Fruit fly (Drosophila melanogaster) whole organism, embryonic: Measurements from ENCODE around the gene CG13365.

Source experiments
- Asciz ChIP-seq: fragments of 200-800 bp; sonication (Bioruptor generic); optimal IDR thresholded peaks from 2 replicates; lab custom pipeline; 2017; ENCODE audit warnings: missing biosample characterization, mild to moderate bottlenecking, missing genetic modification characterization, missing genetic modification reagents
- Bdp1 ChIP-seq: fragments of 200-800 bp; sonication (Bioruptor generic); optimal IDR thresholded peaks from 3 replicates; lab custom pipeline; 2016; ENCODE audit warnings: missing biosample characterization, missing genetic modification characterization
- CG10462 ChIP-seq: fragments of 200-800 bp; sonication (Bioruptor generic); optimal IDR thresholded peaks from 2 replicates; lab custom pipeline; 2016; ENCODE audit warnings: missing biosample characterization, missing genetic modification characterization
- CG10979 ChIP-seq: fragments of 200-800 bp; sonication (Bioruptor generic); optimal IDR thresholded peaks from 2 replicates; lab custom pipeline; 2018; ENCODE audit warnings: missing biosample characterization, mild to moderate bottlenecking, missing genetic modification characterization, moderate library complexity
- CG11093 ChIP-seq: fragments of 200-800 bp; sonication (Bioruptor generic); IDR thresholded peaks from 3 replicates; pipeline ENCODE4 v1.3.6; 2022; ENCODE audit warnings: missing biosample characterization, missing genetic modification characterization
- CG12391 ChIP-seq: fragments of 200-800 bp; sonication (Bioruptor generic); optimal IDR thresholded peaks from 3 replicates; lab custom pipeline; 2018; ENCODE audit warnings: missing biosample characterization, mild to moderate bottlenecking, missing genetic modification characterization, moderate library complexity
- CG12744 ChIP-seq: fragments of 200-800 bp; sonication (Bioruptor generic); optimal IDR thresholded peaks from 2 replicates; lab custom pipeline; 2016; ENCODE audit warnings: missing biosample characterization, missing genetic modification characterization
- CG12769 ChIP-seq: fragments of 200-800 bp; sonication (Bioruptor generic); optimal IDR thresholded peaks from 2 replicates; lab custom pipeline; 2019; ENCODE audit warnings: missing biosample characterization, mild to moderate bottlenecking, missing genetic modification characterization, moderate library complexity
- CG13123 ChIP-seq: fragments of 200-800 bp; sonication (Bioruptor generic); optimal IDR thresholded peaks from 2 replicates; lab custom pipeline; 2016; ENCODE audit warnings: missing biosample characterization, missing genetic modification characterization
- CG15601 ChIP-seq: fragments of 200-800 bp; sonication (Bioruptor generic); optimal IDR thresholded peaks from 3 replicates; lab custom pipeline; 2019; ENCODE audit warnings: missing biosample characterization, mild to moderate bottlenecking, missing genetic modification characterization, moderate library complexity
- CG1602 ChIP-seq: fragments of 200-800 bp; sonication (Bioruptor generic); optimal IDR thresholded peaks from 3 replicates; lab custom pipeline; 2016; ENCODE audit warnings: missing biosample characterization, missing genetic modification characterization
- CG17186 ChIP-seq: fragments of 200-800 bp; sonication (Bioruptor generic); optimal IDR thresholded peaks from 3 replicates; lab custom pipeline; 2017; ENCODE audit warnings: missing biosample characterization, missing genetic modification reagents, missing genetic modification characterization
- CG17802 ChIP-seq: fragments of 200-800 bp; sonication (Bioruptor generic); optimal IDR thresholded peaks from 2 replicates; lab custom pipeline; 2018; ENCODE audit warnings: missing biosample characterization, mild to moderate bottlenecking, missing genetic modification characterization, moderate library complexity
- CG3163 ChIP-seq: fragments of 200-800 bp; sonication (Bioruptor generic); optimal IDR thresholded peaks from 3 replicates; lab custom pipeline; 2016; ENCODE audit warnings: missing biosample characterization, missing genetic modification characterization
- CG4707 ChIP-seq: fragments of 200-800 bp; sonication (Bioruptor generic); optimal IDR thresholded peaks from 2 replicates; lab custom pipeline; 2018; ENCODE audit warnings: missing biosample characterization, mild to moderate bottlenecking, missing genetic modification characterization, moderate library complexity
- CG6654 ChIP-seq: fragments of 200-800 bp; sonication (Bioruptor generic); optimal IDR thresholded peaks from 2 replicates; lab custom pipeline; 2017; ENCODE audit warnings: missing biosample characterization, mild to moderate bottlenecking, missing genetic modification characterization
- CG8388 ChIP-seq: fragments of 200-800 bp; sonication (Bioruptor generic); optimal IDR thresholded peaks from 2 replicates; lab custom pipeline; 2019; ENCODE audit warnings: missing biosample characterization, mild to moderate bottlenecking, missing genetic modification characterization, moderate library complexity
- CG9876 ChIP-seq: fragments of 200-800 bp; sonication (Bioruptor generic); optimal IDR thresholded peaks from 2 replicates; lab custom pipeline; 2016; ENCODE audit warnings: missing biosample characterization, missing genetic modification characterization
- D19B ChIP-seq: fragments of 200-800 bp; sonication (Bioruptor generic); optimal IDR thresholded peaks from 2 replicates; lab custom pipeline; 2017; ENCODE audit warnings: missing biosample characterization, mild to moderate bottlenecking, missing genetic modification characterization
- Dad ChIP-seq: fragments of 200-800 bp; sonication (Bioruptor generic); optimal IDR thresholded peaks from 3 replicates; lab custom pipeline; 2016; ENCODE audit warnings: missing biosample characterization, missing genetic modification characterization
- Dfd ChIP-seq, 2 experiments: fragments of >200 bp; optimal IDR thresholded peaks; 2 replicates each; lab custom pipeline; 2017; ENCODE audit warnings: missing biosample characterization in 2 of 2, missing genetic modification characterization in 2 of 2
- Dref ChIP-seq: fragments of 200-800 bp; sonication (Bioruptor generic); IDR thresholded peaks from 2 replicates; pipeline ENCODE4 v1.3.6; 2022; ENCODE audit warnings: missing biosample characterization, missing genetic modification characterization
- Eip74EF ChIP-seq, 2 experiments: fragments of 200-800 bp in 1 of 2; fragments of >200 bp in 1 of 2; sonication (Bioruptor generic) in 1 of 2; optimal IDR thresholded peaks; 2 replicates each; lab custom pipeline; 2017 to 2019; ENCODE audit warnings: missing biosample characterization in 2 of 2, missing genetic modification characterization in 2 of 2, mild to moderate bottlenecking in 1 of 2, moderate library complexity in 1 of 2
- HLHmδ ChIP-seq: fragments of 200-800 bp; sonication (Bioruptor generic); optimal IDR thresholded peaks from 2 replicates; lab custom pipeline; 2018; ENCODE audit warnings: missing biosample characterization, mild to moderate bottlenecking, missing genetic modification characterization, moderate library complexity
- Mrtf ChIP-seq: fragments of 200-800 bp; sonication (Bioruptor generic); IDR thresholded peaks from 3 replicates; pipeline ENCODE4 v1.3.6; 2022; ENCODE audit warnings: missing biosample characterization, missing genetic modification characterization
- NFAT ChIP-seq: fragments of 200-800 bp; sonication (Bioruptor generic); IDR thresholded peaks from 2 replicates; pipeline ENCODE4 v1.3.6; 2022; ENCODE audit warnings: missing biosample characterization, missing genetic modification characterization
- Nf-YC ChIP-seq: fragments of 200-800 bp; optimal IDR thresholded peaks from 3 replicates; lab custom pipeline; 2019; ENCODE audit warnings: missing biosample characterization, mild to moderate bottlenecking, missing genetic modification characterization, moderate library complexity
- Opbp ChIP-seq: fragments of 200-800 bp; sonication (Bioruptor generic); IDR thresholded peaks from 3 replicates; pipeline ENCODE4 v1.3.6; 2022; ENCODE audit warnings: missing biosample characterization, missing genetic modification characterization; ENCODE audit not compliant: partially characterized antibody
- Scr ChIP-seq: fragments of 200-800 bp; sonication (Bioruptor generic); IDR thresholded peaks from 2 replicates; pipeline ENCODE4 v1.3.6; 2022; ENCODE audit warnings: missing biosample characterization, missing genetic modification characterization; ENCODE audit not compliant: partially characterized antibody
- Sox100B ChIP-seq: fragments of 200-800 bp; sonication (Bioruptor generic); optimal IDR thresholded peaks from 3 replicates; lab custom pipeline; 2018; ENCODE audit warnings: missing biosample characterization, mild to moderate bottlenecking, missing genetic modification characterization
- Usf ChIP-seq: fragments of 200-800 bp; sonication (Bioruptor generic); optimal IDR thresholded peaks from 2 replicates; lab custom pipeline; 2017; ENCODE audit warnings: missing genotype, missing biosample characterization, missing genetic modification characterization
- Xbp1 ChIP-seq: fragments of 200-800 bp; sonication (Bioruptor generic); optimal IDR thresholded peaks from 3 replicates; lab custom pipeline; 2016; ENCODE audit warnings: missing biosample characterization, mild to moderate bottlenecking, missing genetic modification characterization
- caup ChIP-seq: fragments of 200-800 bp; sonication (Bioruptor generic); optimal IDR thresholded peaks from 3 replicates; lab custom pipeline; 2017; ENCODE audit warnings: missing biosample characterization, mild to moderate bottlenecking, missing genetic modification characterization, moderate library complexity; ENCODE audit not compliant: severe bottlenecking
- dan ChIP-seq: fragments of 200-800 bp; sonication (Bioruptor generic); IDR thresholded peaks from 2 replicates; pipeline ENCODE4 v1.3.6; 2022; ENCODE audit warnings: missing biosample characterization, missing genetic modification characterization
- dimm ChIP-seq: fragments of 200-800 bp; sonication (Bioruptor generic); IDR thresholded peaks from 2 replicates; pipeline ENCODE4 v1.3.6; 2022; ENCODE audit warnings: missing biosample characterization, missing genetic modification characterization
- gro ChIP-seq: fragments of 200-800 bp; sonication (Bioruptor generic); optimal IDR thresholded peaks from 2 replicates; lab custom pipeline; 2016; ENCODE audit warnings: missing biosample characterization, missing genetic modification characterization
- h ChIP-seq: fragments of >200 bp; optimal IDR thresholded peaks from 2 replicates; lab custom pipeline; 2017
- kni ChIP-seq: fragments of 200-800 bp; sonication (Bioruptor generic); optimal IDR thresholded peaks from 3 replicates; lab custom pipeline; 2017; ENCODE audit warnings: mild to moderate bottlenecking, missing biosample characterization, missing genetic modification reagents, missing genetic modification characterization
- knrl ChIP-seq: fragments of 200-800 bp; sonication (Bioruptor generic); IDR thresholded peaks from 3 replicates; pipeline ENCODE4 v1.3.6; 2022; ENCODE audit warnings: missing biosample characterization, missing genetic modification characterization; ENCODE audit not compliant: partially characterized antibody
- mam ChIP-seq: fragments of 200-800 bp; sonication (Bioruptor generic); optimal IDR thresholded peaks from 3 replicates; lab custom pipeline; 2016; ENCODE audit warnings: missing biosample characterization, missing genetic modification characterization
- nom ChIP-seq: fragments of 200-800 bp; sonication (Bioruptor generic); optimal IDR thresholded peaks from 2 replicates; lab custom pipeline; 2017; ENCODE audit warnings: missing biosample characterization, missing genetic modification characterization, mild to moderate bottlenecking, moderate library complexity, missing genetic modification reagents
- peb ChIP-seq: fragments of 200-800 bp; sonication (Bioruptor generic); IDR thresholded peaks from 2 replicates; pipeline ENCODE4 v1.3.6; 2022; ENCODE audit warnings: missing biosample characterization, missing genetic modification characterization
- pita ChIP-seq: fragments of 200-800 bp; sonication (Bioruptor generic); optimal IDR thresholded peaks from 2 replicates; lab custom pipeline; 2017; ENCODE audit warnings: missing biosample characterization, mild to moderate bottlenecking, missing genetic modification characterization
- sens-2 ChIP-seq: fragments of 200-800 bp; sonication (Bioruptor generic); IDR thresholded peaks from 2 replicates; pipeline ENCODE4 v1.3.6; 2022; ENCODE audit warnings: missing biosample characterization, missing genetic modification characterization
- slou ChIP-seq: fragments of 200-800 bp; sonication (Bioruptor generic); optimal IDR thresholded peaks from 3 replicates; lab custom pipeline; 2016; ENCODE audit warnings: missing biosample characterization, missing genetic modification characterization
- stwl ChIP-seq: fragments of 200-800 bp; sonication (Bioruptor generic); optimal IDR thresholded peaks from 3 replicates; lab custom pipeline; 2018; ENCODE audit warnings: missing biosample characterization, mild to moderate bottlenecking, missing genetic modification characterization, moderate library complexity
- tio ChIP-seq: fragments of 200-800 bp; sonication (Bioruptor generic); optimal IDR thresholded peaks from 2 replicates; lab custom pipeline; 2017; ENCODE audit warnings: missing biosample characterization, missing genetic modification characterization, inconsistent platforms
- tll ChIP-seq, 2 experiments: fragments of 200-800 bp in 1 of 2; fragments of >200 bp in 1 of 2; sonication (Bioruptor generic) in 1 of 2; optimal IDR thresholded peaks; 2 replicates each; lab custom pipeline; 2017 to 2019; ENCODE audit warnings: missing biosample characterization in 2 of 2, missing genetic modification characterization in 2 of 2, mild to moderate bottlenecking in 1 of 2, moderate library complexity in 1 of 2
- usp ChIP-seq: fragments of >200 bp; optimal IDR thresholded peaks from 2 replicates; lab custom pipeline; 2017; ENCODE audit warnings: missing biosample characterization, missing genetic modification characterization
- zen ChIP-seq: fragments of 200-800 bp; sonication (Bioruptor generic); optimal IDR thresholded peaks from 3 replicates; lab custom pipeline; 2018; ENCODE audit warnings: missing biosample characterization, mild to moderate bottlenecking, missing genetic modification characterization, moderate library complexity

Gene CG13365

dm6 chrX:621132-621555 is at the start of gene CG13365, which contains the start of gene Vsp37A (continued):
- TF ChIP-seq h (lab: Kevin White, UChicago) (no peak), Bdp1 (GFP tag; lab: Kevin White, UChicago) (peak; percentile 40), CG10979 (tag; lab: Kevin White, UChicago) (peak; percentile 18), mam (peak; percentile 44), CG15601 (tag; lab: Kevin White, UChicago) (peak; percentile 38), kni (GFP tag; lab: Kevin White, UChicago) (peak; percentile 84), CG1602 (peak; percentile 26), CG8388 (GFP tag; lab: Kevin White, UChicago) (peak; percentile 20), CG17802 (tag; lab: Kevin White, UChicago) (no peak), tll (GFP tag; optimal IDR thresholded peaks at IDR 0.05; lab: Kevin White, UChicago) (peak in 1 of 2 experiments; percentile 80), CG13123 (GFP tag; lab: Kevin White, UChicago) (peak; percentile 7), CG17186 (GFP tag; lab: Kevin White, UChicago) (peak; percentile 57), Sox100B (GFP tag; lab: Kevin White, UChicago) (peak; percentile 39), CG11093 (GFP tag; lab: Robert Waterston, UW) (0 out of 3 replicates have a peak, but pooled peaks have one; percentile 13), dan (GFP tag; lab: Robert Waterston, UW) (no peak), Dfd (GFP tag; optimal IDR thresholded peaks at IDR 0.05; lab: Kevin White, UChicago) (no peak), Eip74EF (GFP tag; optimal IDR thresholded peaks at IDR 0.05; lab: Kevin White, UChicago) (no peak), Xbp1 (GFP tag; lab: Kevin White, UChicago) (peak; percentile 50), CG6654 (no peak), sens-2 (GFP tag; lab: Robert Waterston, UW) (no peak), stwl (tag; lab: Kevin White, UChicago) (peak; percentile 25), D19B (GFP tag; lab: Kevin White, UChicago) (no peak), knrl (GFP tag; lab: Robert Waterston, UW) (peak; percentile 20; the same call in 1 of the 3 replicates), slou (peak; percentile 7), Scr (GFP tag; lab: Robert Waterston, UW) (no peak), Opbp (GFP tag; lab: Robert Waterston, UW) (no peak), pita (GFP tag; lab: Kevin White, UChicago) (peak; percentile 45), Usf (GFP tag; lab: Kevin White, UChicago) (no peak), tio (GFP tag; lab: Kevin White, UChicago) (no peak), Dref (GFP tag; lab: Robert Waterston, UW) (peak; percentile 25; the same call in 1 of the 2 replicates), CG12769 (tag; lab: Kevin White, UChicago) (peak; percentile 28), peb (no peak), Mrtf (peak; percentile 42; the same call in 1 of the 3 replicates), nom (GFP tag; lab: Kevin White, UChicago) (no peak), HLHmδ (GFP tag; lab: Kevin White, UChicago) (no peak), gro (GFP tag; lab: Kevin White, UChicago) (no peak), Nf-YC (tag; lab: Kevin White, UChicago) (peak; percentile 55), CG12744 (no peak), Dad (GFP tag; lab: Kevin White, UChicago) (peak; percentile 10), Asciz (GFP tag; lab: Kevin White, UChicago) (no peak), CG4707 (GFP tag; lab: Kevin White, UChicago) (no peak), CG3163 (GFP tag; lab: Kevin White, UChicago) (peak; percentile 4), CG9876 (peak; percentile 47), dimm (GFP tag; lab: Robert Waterston, UW) (no peak), NFAT (no peak), caup (GFP tag; lab: Kevin White, UChicago) (peak; percentile 3), CG12391 (tag; lab: Kevin White, UChicago) (peak; percentile 52), zen (tag; lab: Kevin White, UChicago) (peak; percentile 23), CG10462 (GFP tag; lab: Kevin White, UChicago) (no peak), usp (GFP tag; lab: Kevin White, UChicago) (no peak)
